Worm (Caenorhabditis elegans) whole organism, mixed stage, embryonic: ENCODE results near the gene snet-1.

ENCODE experiments used
- blmp-1 ChIP-seq: fragments of 150-350 bp; optimal IDR thresholded peaks from 2 replicates; lab custom pipeline; 2014; ENCODE audit warnings: missing biosample characterization, missing genetic modification characterization
- snpc-4 ChIP-seq: fragments of 150-350 bp; optimal IDR thresholded peaks from 2 replicates; lab custom pipeline; 2014; ENCODE audit warnings: missing biosample characterization, missing genetic modification characterization
- sptf-1 ChIP-seq: sonication (generic microtip); optimal IDR thresholded peaks from 2 replicates; lab custom pipeline; 2017; ENCODE audit warnings: mild to moderate bottlenecking, missing genetic modification characterization, moderate library complexity, missing compliant biosample characterization
- ztf-11 ChIP-seq: fragments of 150-350 bp; optimal IDR thresholded peaks from 2 replicates; lab custom pipeline; 2014; ENCODE audit warnings: missing biosample characterization, missing genetic modification characterization

- TF ChIP-seq sptf-1 (tag; lab: Kevin White, UChicago) (no peak), ztf-11 (no peak), blmp-1 (tag; lab: Kevin White, UChicago) (no peak), snpc-4 (tag; lab: Kevin White, UChicago) (no peak)
Observed at ce11 chrX:3668842-3669241, at the start of gene snet-1.
